Worm (Caenorhabditis elegans) whole organism, dauer: ENCODE measurements around the gene pap-3.

Experiments
- unc-62 ChIP-seq: sonication (generic microtip); optimal IDR thresholded peaks from 2 replicates; lab custom pipeline; 2017; ENCODE audit warnings: missing biosample characterization, missing genetic modification reagents, missing genetic modification characterization

pap-3 gene

DNA sequence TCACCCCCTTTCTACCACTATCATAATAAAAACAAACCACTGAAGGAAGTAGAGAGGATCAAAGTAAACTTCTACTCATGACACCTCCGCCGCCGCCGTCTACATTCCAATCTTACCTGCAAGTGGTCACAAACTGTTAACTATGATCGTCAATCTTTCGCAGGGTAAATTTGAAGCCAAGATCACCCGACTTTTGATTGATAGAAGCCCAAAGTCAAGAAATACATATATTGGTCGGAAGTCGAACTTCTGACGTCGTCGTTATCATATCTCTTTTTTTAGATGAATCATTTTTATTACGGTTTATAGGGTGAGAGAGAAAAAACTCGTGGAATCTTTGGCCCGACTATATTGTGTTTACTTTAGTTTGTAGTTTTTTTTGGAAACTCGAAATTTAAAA is 22.0 kb upstream of the pap-3 start:
- TF ChIP-seq unc-62 (GFP tag; lab: Kevin White, UChicago), result no peak

DNA sequence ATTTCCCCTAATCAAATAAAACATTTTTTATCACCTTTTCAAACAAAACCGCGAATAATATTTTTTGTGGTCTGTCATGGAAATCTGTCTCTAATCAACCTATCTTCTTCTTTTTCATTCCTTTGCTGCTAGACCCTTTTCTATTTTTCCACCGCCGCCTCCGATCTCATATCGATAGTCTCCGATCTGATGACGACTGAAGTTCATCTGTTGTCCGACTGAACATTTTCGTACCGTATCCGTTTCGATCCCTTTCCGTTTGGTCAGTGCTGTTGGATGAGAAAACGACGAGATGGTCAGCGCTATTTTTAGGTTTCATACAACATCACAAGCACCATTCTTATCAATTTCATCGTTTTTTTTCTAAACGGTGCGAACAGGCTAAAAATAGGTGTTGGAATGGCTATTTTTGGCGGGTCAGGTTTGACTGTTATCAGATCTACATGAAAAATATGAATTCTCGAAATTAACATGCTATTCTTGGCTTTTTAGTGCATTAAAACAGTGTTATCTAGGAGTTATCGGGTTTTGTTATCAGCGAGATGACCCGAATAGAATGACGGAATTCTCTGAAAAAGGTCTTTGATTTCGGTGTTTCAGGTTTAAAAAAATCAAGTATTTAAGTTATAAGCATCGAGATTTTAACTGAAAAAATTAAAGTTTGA is 20.3 kb upstream of the pap-3 start:
- no peak for TF ChIP-seq unc-62 (GFP tag; lab: Kevin White, UChicago)

DNA sequence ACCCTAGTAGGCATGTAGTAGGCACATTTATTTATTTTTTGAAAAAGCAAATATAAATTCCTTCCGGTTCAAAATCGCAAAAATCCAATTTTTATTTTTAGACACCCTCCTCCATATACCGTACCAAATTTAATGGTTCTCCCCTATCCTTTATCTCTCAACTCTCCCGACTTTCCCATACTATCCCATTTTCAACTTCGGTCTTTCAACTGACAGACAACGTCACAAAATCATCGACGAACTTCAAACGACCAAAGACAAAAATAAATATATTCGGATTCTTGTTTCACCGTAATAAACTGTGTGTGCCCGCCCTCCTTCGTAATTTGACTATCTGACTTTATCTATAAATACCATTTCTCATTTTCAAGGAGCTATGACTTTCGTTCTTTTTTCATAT is 18.8 kb upstream of the pap-3 start, which contains the start of gene T27D12.6:
Gene T27D12.6, plus strand, starts transcription at position 301 of the 400 bp plus-strand sequence.
- no peak for TF ChIP-seq unc-62 (GFP tag; lab: Kevin White, UChicago)

DNA sequence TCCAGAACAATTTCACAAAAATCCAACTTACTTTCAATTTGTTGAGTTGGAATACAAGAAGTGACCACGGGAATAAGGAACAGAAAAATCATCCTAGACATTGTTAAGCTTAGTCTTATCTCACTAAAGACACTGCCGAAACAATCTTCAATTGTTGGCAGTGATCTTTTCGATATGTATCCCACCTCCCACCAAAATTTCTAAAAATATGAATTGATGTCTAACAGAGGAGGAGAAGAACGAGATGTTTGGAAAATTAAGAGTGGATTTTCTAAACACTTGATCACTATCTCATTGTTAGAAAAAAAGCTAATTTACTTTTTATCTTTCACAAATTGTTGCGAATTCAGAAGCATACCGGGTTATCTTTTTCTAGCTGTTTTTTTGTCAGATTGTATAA is 16.1 kb upstream of the pap-3 start, which contains the start of gene clec-144:
Gene clec-144, minus strand, starts transcription at position 101 of the 400 bp plus-strand sequence.
- no peak for TF ChIP-seq unc-62 (GFP tag; lab: Kevin White, UChicago)

DNA sequence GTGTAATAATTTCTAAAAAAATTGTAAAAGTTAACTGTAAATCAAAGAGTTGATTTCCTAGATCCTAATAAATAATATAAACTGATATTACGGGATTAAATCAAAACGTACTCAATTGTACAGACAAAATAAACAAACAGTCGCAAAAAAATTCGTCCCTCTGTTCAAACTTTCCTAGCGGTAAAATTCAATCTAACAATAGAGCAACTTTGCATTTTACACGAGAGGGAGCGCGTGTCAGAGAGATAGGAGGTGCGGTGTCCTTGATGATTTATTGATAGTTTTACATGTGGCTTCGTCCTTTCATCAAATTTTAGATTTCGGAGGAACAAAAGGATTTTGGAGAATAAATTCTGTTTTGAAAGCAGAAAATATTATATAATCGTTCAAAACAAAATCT is 14.2 kb upstream of the pap-3 start:
- TF ChIP-seq unc-62 (GFP tag; lab: Kevin White, UChicago), result no peak

DNA sequence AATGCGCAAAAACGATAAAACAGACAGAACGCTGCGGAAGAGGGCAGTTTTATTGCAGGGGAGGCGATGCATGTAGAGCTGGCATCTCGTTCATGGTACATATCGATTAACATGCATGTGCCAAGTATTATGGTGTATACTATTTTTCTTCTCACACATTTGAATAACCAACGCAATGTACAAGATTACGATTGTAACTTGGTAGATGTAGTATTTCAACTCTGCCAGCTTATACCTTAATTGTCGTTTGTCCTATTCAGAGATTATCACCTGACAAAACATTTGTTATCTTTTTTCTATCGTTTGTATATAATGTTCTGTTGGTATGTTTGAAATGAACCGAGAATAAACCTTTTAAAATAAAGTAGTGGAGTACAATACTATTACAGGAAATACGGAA is 13.5 kb upstream of the pap-3 start, which contains the start of gene pes-5:
Gene pes-5, minus strand, starts transcription at position 101 of the 400 bp plus-strand sequence.
- TF ChIP-seq unc-62 (GFP tag; lab: Kevin White, UChicago), result no peak

DNA sequence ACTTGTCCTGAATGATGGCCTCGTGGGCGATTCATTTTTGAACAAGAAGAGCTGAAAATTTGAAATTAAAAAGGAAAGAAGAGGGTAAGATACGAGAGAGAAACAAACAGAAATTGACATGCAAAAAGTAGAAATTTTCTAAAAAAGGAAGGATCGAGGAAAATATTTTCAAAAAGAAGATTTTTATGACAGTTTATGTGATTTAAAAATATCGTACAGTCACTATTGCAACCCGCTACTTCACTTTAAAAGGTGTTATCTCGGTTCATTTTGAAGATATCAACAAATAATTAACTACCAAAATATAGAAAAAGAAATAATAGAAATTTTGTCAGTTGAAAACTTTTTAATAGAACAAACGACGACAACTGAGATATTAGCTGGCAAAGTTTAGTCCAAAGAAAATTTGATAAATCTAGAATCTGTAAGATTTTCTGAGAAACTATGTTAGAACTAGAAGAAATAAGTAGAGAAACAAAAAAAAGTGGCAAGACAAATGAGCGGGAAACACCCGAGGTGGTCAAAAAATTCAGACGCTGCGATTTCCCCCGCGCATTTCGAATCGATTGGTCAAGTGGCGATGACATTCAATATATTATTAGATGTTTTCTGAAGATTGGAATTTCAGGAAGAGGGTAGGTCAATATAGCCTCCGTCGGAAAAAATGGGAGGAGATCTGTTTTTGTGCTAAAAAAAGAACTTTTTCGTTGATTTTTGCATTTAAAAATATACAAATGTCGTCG is 7.4 kb upstream of the pap-3 start, which contains the start of gene Y6D1A.1:
Gene Y6D1A.1, minus strand, starts transcription at position 51 of the 743 bp plus-strand sequence.
- TF ChIP-seq unc-62 (GFP tag; lab: Kevin White, UChicago), result no peak

DNA sequence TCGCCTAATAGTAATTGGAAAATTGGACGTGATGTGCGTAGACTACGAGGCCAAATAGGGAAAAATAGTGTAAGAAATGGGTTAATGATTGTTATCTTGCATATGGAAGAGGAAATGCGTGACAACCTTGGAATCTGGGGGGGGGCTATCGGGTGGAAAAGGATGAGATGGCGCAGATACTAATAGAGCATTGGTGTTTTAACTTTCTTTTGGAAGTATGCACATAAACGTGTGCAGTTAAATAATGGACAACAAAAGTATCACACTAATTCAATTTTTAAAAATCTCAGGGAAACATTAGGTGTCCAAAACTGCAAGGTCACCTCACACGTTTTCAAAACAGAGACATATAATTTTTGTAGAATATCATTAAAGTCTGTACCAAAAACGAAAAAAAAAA is 3.4 kb upstream of the pap-3 start, which contains the start of gene Y6D1A.2:
Gene Y6D1A.2, minus strand, starts transcription at position 101 of the 400 bp plus-strand sequence.
- no peak for TF ChIP-seq unc-62 (GFP tag; lab: Kevin White, UChicago)

DNA sequence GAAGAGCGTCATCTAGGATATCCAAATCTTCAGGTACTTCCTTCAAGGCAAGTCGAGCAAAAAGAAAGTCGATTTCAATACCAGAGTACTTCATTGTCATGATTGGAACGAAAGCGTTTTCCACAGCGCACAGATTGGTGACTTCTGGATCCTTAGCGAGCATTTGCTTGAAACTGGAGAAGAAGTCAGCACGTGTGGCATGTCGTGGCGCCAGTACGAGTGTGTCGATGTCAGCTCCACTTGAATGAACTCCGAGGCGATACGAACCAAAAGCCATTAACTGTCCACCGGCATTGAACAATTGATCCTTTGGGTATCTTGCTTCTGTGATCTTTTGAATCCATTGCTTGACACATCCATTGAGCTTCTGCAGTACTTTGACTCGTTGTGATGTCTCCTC is 361 bp downstream of the pap-3 start:
- TF ChIP-seq unc-62 (GFP tag; lab: Kevin White, UChicago), result no peak

DNA sequence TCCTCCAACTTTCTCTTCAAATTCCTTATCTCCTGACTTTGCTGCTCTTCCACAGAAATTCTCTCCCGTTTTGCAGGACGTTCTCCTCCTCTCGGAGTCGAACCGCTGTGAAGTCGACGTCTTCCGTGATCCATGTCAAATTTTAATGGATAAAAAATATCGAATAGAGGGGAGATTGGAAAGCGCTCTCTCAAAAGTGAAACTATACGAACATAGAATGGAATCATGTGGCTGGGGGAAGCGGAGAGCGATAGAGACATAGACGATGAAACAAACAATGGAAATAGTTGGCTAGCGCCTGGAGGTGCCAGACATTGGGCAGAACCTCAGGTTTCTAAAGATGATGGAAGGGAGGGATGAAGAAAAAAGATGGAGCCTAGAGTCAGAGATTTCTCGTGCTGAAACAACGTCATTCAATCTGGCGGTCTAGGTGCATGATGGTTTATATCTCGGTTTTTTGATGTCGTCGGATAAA is 2.4 kb downstream of the pap-3 start, which contains the start of gene F43G6.8:
Gene F43G6.8, minus strand, starts transcription at position 198 of the 475 bp plus-strand sequence.
- TF ChIP-seq unc-62 (GFP tag; lab: Kevin White, UChicago), result no peak

DNA sequence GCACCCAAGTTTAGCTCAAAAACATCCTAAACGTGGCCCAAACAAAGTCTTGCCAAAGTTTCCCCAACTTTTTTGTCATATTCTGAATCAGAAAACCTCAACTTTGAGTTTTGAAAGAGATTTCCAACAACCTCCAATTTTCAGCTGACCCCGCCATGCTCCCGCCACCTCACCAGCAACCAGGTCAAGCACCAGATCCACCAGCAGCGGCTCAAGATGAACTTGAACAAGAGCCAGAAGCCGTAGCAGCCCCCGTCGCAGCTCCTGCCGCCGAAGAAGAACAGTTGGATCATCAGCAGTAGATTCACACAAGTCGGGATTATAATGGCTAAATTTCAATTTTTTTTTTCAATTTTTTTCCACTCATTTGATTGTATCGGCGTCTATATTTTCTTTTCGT is 5.1 kb downstream of the pap-3 start:
- no peak for TF ChIP-seq unc-62 (GFP tag; lab: Kevin White, UChicago)

DNA sequence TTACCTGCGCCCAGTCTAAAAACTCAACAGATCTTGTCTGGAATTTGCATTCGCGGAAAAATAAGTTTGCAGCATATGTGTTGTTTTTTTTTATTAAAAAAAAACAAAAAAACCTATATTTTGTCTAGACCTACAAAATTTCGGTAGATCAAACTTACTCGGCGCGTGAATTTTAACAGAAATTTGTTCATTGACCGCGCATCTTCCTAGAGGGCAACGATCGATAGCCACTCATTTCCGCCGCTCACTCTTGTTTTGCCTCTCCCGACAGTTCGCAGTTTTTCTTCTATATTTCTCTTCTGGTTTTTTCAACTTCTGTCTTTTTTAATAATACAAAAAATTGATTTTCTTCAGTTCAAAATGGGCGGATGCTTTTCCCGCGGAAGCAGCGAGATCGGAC is 5.9 kb downstream of the pap-3 start, which contains the start of gene F43G6.7:
Gene F43G6.7, plus strand, starts transcription at position 355 of the 400 bp plus-strand sequence.
- no peak for TF ChIP-seq unc-62 (GFP tag; lab: Kevin White, UChicago)

DNA sequence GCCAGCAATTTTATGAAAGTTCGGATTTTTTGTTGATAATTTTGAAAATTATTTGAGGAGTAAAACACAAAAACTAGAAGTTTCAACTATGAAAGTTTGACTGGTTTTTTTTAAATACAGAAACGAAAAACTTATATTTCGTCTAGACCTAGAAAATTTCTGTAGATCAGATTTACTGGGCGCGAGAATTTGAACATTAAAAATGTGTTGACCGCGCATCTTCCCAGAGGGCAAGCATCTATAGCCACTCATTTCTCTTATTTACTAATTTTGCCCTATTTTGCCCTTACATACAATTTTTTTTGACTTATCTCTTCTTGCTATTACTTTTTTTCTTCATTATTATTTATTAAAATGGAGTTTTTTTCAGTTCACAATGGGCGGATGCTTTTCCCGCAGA is 7.4 kb downstream of the pap-3 start, which contains the start of gene F43G6.10:
Gene F43G6.10, plus strand, starts transcription at position 371 of the 400 bp plus-strand sequence.
- TF ChIP-seq unc-62 (GFP tag; lab: Kevin White, UChicago), result no peak

DNA sequence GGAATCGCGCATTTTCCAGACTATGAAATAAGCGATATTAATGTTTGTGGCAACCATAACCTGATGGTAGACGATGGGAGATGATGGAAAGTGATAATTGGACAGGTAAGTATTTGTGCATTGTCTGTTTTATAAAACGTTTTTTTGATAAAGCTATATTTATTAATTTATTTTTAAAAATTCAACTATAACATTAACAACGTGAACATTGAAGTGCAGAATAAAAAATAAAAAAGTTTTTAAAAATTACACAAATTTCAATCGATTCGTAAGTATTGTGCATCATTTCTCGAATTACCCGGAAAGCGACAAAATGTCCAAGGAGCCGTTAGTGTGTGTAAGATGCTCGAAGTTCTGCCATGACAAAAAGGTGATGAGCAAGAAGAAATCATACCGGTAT is 10.1 kb downstream of the pap-3 start, which contains the start of gene jmjd-1.1:
Gene jmjd-1.1, plus strand, starts transcription at position 301 of the 400 bp plus-strand sequence.
- TF ChIP-seq unc-62 (GFP tag; lab: Kevin White, UChicago), result no peak

DNA sequence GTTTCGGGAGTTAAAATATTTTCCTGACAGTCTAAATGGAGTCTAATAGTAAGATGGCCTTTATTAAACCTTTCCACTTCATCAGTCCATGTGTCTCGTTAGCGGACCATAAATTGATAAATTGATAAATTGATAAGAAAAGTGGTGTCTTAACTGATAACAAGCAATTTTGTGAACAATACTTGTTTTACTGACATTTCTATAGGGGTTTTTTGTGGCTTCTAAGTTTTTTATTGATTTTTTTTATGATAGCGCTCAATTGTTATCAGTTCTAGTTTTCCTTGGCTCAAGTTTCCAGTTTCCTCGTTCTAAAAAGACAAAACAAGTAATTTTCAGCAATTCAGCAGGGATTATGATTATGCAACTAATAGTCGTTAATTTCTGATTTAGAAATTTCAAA is 13.9 kb downstream of the pap-3 start, which contains the start of gene F43G6.17:
Gene F43G6.17, plus strand, starts transcription at position 301 of the 400 bp plus-strand sequence.
- TF ChIP-seq unc-62 (GFP tag; lab: Kevin White, UChicago), result no peak

DNA sequence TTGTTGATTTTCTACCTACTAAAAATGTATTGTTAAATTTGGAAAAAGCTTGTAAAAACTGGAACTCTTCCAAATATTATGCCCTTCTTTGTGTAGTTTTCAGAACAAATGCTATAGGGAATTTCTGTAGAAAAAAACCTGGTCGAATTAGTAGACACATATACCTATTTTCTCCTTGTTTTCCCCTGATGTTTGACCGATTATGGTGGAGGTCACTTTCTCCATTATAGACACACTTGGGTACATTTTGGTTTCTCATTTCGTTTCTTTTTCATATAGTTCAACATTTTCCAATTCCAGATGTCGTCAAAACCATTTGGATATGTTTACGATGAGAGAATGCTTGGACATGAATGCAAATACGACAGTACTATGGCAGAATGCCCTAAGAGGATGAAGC is 17.6 kb downstream of the pap-3 start, which contains the start of gene hda-5:
Gene hda-5, plus strand, starts transcription at position 301 of the 400 bp plus-strand sequence.
- TF ChIP-seq unc-62 (GFP tag; lab: Kevin White, UChicago), result no peak
